Worm (Caenorhabditis elegans) whole organism, L3 larva: ENCODE measurements around the gene Y71H2AM.3.

Experiments
- ZK546.5 ChIP-seq: sonication (generic microtip); optimal IDR thresholded peaks from 2 replicates; lab custom pipeline; 2017; ENCODE audit warnings: missing biosample characterization, missing genetic modification characterization
- aly-2 ChIP-seq: fragments of 150-350 bp; optimal IDR thresholded peaks from 2 replicates; lab custom pipeline; 2014; ENCODE audit warnings: missing biosample characterization, missing genetic modification characterization
- ceh-9 ChIP-seq: sonication (generic microtip); optimal IDR thresholded peaks from 2 replicates; lab custom pipeline; 2018; ENCODE audit warnings: missing biosample characterization, missing genetic modification characterization
- egl-27 ChIP-seq: sonication (generic microtip); optimal IDR thresholded peaks from 4 replicates; lab custom pipeline; 2017; ENCODE audit warnings: missing biosample characterization, missing genetic modification reagents, missing genetic modification characterization
- egl-5 ChIP-seq: fragments of 150-350 bp; optimal IDR thresholded peaks from 2 replicates; lab custom pipeline; 2017; ENCODE audit warnings: missing biosample characterization, missing genetic modification reagents, missing genetic modification characterization, inconsistent platforms
- elt-2 ChIP-seq: sonication (generic microtip); optimal IDR thresholded peaks from 2 replicates; lab custom pipeline; 2016; ENCODE audit warnings: missing genetic modification reagents, mild to moderate bottlenecking, missing genetic modification characterization, missing compliant biosample characterization
- eor-1 ChIP-seq, 2 experiments: fragments of 150-350 bp; optimal IDR thresholded peaks; 2 replicates each; lab custom pipeline; 2014 to 2018; ENCODE audit warnings: missing biosample characterization in 2 of 2, missing genetic modification characterization in 2 of 2
- fkh-2 ChIP-seq: fragments of 150-350 bp; optimal IDR thresholded peaks from 2 replicates; lab custom pipeline; 2014; ENCODE audit warnings: missing biosample characterization, missing genetic modification reagents, missing genetic modification characterization
- fos-1 ChIP-seq: fragments of 150-350 bp; optimal IDR thresholded peaks from 2 replicates; lab custom pipeline; 2014; ENCODE audit warnings: missing biosample characterization, missing genetic modification characterization
- hmg-11 ChIP-seq: sonication (generic microtip); optimal IDR thresholded peaks from 2 replicates; lab custom pipeline; 2016; ENCODE audit warnings: missing genetic modification characterization, missing compliant biosample characterization
- nfya-1 ChIP-seq: sonication (generic microtip); optimal IDR thresholded peaks from 2 replicates; lab custom pipeline; 2017; ENCODE audit warnings: missing genetic modification characterization, mild to moderate bottlenecking, missing compliant biosample characterization, antibody characterized with exemption, moderate library complexity; ENCODE audit not compliant: insufficient read depth
- nhr-12 ChIP-seq: fragments of 150-350 bp; optimal IDR thresholded peaks from 2 replicates; lab custom pipeline; 2014; ENCODE audit warnings: missing biosample characterization, missing genetic modification characterization
- nhr-237 ChIP-seq: fragments of 150-350 bp; optimal IDR thresholded peaks from 2 replicates; lab custom pipeline; 2014; ENCODE audit warnings: missing biosample characterization, missing genetic modification characterization
- nhr-25 ChIP-seq: sonication (generic microtip); optimal IDR thresholded peaks from 2 replicates; lab custom pipeline; 2017; ENCODE audit warnings: missing biosample characterization, missing genetic modification characterization
- nhr-43 ChIP-seq: sonication (generic microtip); optimal IDR thresholded peaks from 2 replicates; lab custom pipeline; 2016; ENCODE audit warnings: mild to moderate bottlenecking, missing genetic modification characterization, missing compliant biosample characterization; ENCODE audit not compliant: poor library complexity, severe bottlenecking
- pqm-1 ChIP-seq: fragments of 150-350 bp; optimal IDR thresholded peaks from 2 replicates; lab custom pipeline; 2017; ENCODE audit warnings: missing biosample characterization, missing genetic modification characterization, inconsistent platforms
- skn-1 ChIP-seq: fragments of 150-350 bp; optimal IDR thresholded peaks from 2 replicates; lab custom pipeline; 2014; ENCODE audit warnings: missing biosample characterization, missing genetic modification characterization
- snpc-4 ChIP-seq: fragments of 150-350 bp; optimal IDR thresholded peaks from 2 replicates; lab custom pipeline; 2014; ENCODE audit warnings: missing biosample characterization, missing genetic modification characterization
- tbx-2 ChIP-seq: sonication (generic microtip); optimal IDR thresholded peaks from 2 replicates; lab custom pipeline; 2016; ENCODE audit warnings: mild to moderate bottlenecking, missing genetic modification characterization, missing compliant biosample characterization
- unc-62 ChIP-seq: fragments of 150-350 bp; sonication (generic microtip); optimal IDR thresholded peaks from 4 replicates; lab custom pipeline; 2014; ENCODE audit warnings: missing biosample characterization, missing genetic modification reagents, missing genetic modification characterization

The Y71H2AM.3 gene

DNA sequence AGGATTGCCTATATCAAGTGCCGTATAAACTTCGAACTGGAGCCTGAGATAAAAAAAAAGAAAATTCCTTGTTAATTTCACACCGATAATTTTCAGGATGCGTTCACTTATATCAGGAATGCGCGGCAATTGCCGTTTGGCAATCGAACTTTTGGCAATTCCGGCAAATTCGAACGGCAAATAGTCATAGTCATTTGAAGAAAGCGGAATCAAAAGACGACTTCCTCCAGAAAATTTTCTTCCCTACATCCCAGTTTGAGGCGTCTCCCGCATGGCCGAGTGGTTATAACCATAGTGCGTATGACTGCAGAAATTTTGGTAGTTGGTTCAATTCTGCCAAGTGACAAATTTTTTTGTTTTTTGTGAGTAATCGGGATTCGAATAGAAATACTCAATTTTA, 50.7 kb downstream of the Y71H2AM.3 start, which contains the start of gene F56F11.4:
F56F11.4 (plus strand) TSS at position 301 of the 400 bp plus-strand sequence.
- TF ChIP-seq nhr-237 (tag; lab: Kevin White, UChicago) (no peak), snpc-4 (tag; lab: Kevin White, UChicago) (no peak), nfya-1 (no peak), egl-27 (tag; lab: Kevin White, UChicago) (no peak), unc-62 (GFP tag; lab: Kevin White, UChicago) (no peak), tbx-2 (tag; lab: Kevin White, UChicago) (no peak), hmg-11 (tag; lab: Kevin White, UChicago) (no peak), fos-1 (tag; lab: Kevin White, UChicago) (no peak), pqm-1 (no peak)
- TF ChIP-seq, all 47 proteins: peak for 0

- TF ChIP-seq nhr-25 (tag; lab: Kevin White, UChicago) (no peak), hmg-11 (tag; lab: Kevin White, UChicago) (no peak), aly-2 (tag; lab: Kevin White, UChicago) (no peak), egl-27 (tag; lab: Kevin White, UChicago) (no peak), fkh-2 (tag; lab: Kevin White, UChicago) (no peak), egl-5 (tag; lab: Kevin White, UChicago) (no peak), nhr-12 (tag; lab: Kevin White, UChicago) (no peak), fos-1 (tag; lab: Kevin White, UChicago) (no peak), elt-2 (no peak), skn-1 (tag; lab: Kevin White, UChicago) (no peak), nhr-43 (no peak), ceh-9 (no peak), eor-1 (tag; optimal IDR thresholded peaks at IDR 0.05; lab: Kevin White, UChicago) (no peak), ZK546.5 (tag; lab: Kevin White, UChicago) (no peak)
These were observed 53.1 kb downstream of the Y71H2AM.3 start for ce11 chrIII:2858334-2858733.
